Fruit fly (Drosophila melanogaster): ENCODE data around the gene CG7778.
A peak's percentile ranks its signal among the peaks of the same experiment; 100 is the strongest.

CG7778 gene

DNA sequence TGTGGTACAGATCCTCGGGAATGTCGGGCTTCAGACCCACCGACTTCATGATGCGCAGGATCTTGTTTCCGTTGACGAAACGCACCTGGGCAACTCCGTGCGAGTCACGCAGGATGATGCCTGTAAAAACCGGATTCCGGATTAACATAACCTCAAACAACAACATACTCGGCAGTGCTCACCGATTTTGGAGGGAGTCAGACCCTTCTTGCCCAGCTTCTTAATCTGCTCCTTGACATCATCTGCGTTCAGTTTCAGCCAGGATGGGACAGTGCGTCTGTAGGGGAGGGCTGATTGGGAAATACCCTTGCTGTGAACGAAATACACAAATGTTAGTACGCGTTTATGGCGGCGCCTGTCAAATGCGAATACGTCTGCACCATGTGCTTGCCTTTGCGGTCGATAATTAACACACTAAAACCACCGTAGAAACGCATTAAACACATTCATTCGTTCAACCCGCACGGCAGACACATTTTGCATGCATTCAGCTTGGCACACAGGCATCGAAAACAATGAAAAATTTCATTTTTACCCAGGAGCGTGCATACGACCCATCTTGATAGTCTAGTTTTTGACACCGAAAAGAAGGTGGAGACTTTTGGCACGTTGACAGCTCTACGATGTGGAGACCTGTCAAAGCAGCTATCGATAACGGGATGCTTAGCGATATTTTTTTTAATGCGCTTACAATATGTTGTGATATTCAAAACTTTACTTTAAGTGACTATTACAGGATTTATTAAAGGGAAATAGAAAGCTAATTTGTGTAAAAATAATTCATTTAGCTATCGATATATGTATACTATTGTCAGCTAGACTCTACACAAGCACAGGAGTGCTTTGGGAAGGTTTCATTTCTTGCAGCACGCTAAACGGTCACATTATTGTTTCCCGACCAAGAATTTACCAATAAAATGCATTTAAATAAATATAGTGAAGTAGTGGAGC, 17.9 kb downstream of the CG7778 start, which contains the start of the genes RpS13 and CSN8 (continued):
- TF ChIP-seq Hr3 (GFP tag; optimal IDR thresholded peaks at IDR 0.05) (no peak), sqz (GFP tag; optimal IDR thresholded peaks at IDR 0.05) (peak; percentile 28), chinmo (GFP tag; IDR thresholded peaks at IDR 0.05; ENCODE audit: partially characterized antibody) (peak; percentile 69; the same call in 2 of the 4 replicates), B-H1 (GFP tag; IDR thresholded peaks at IDR 0.05) (no peak), cato (GFP tag; optimal IDR thresholded peaks at IDR 0.05; ENCODE audit: borderline replicate concordance) (no peak), CG9727 (GFP tag; optimal IDR thresholded peaks at IDR 0.05) (peak; percentile 31), sc (optimal IDR thresholded peaks at IDR 0.05) (no peak), sc (GFP tag; optimal IDR thresholded peaks at IDR 0.05) (no peak), Mrtf (GFP tag; IDR thresholded peaks at IDR 0.05) (no peak), bbx (GFP tag; IDR thresholded peaks at IDR 0.05; ENCODE audit: partially characterized antibody) (peak; percentile 91), ftz-f1 (GFP tag; optimal IDR thresholded peaks at IDR 0.05) (no peak), nom (GFP tag; optimal IDR thresholded peaks at IDR 0.05) (peak; percentile 32), CG33213 (GFP tag; optimal IDR thresholded peaks at IDR 0.05) (peak; percentile 28), CG5180 (GFP tag; optimal IDR thresholded peaks at IDR 0.05) (no peak), sens (GFP tag) (peak; percentile 82), CG3065 (GFP tag; optimal IDR thresholded peaks at IDR 0.05) (no peak), bsh (GFP tag; optimal IDR thresholded peaks at IDR 0.05) (peak in 1 of 2 experiments; percentile 7), zf30C (GFP tag; optimal IDR thresholded peaks at IDR 0.05) (no peak), CG12104 (GFP tag; optimal IDR thresholded peaks at IDR 0.05) (no peak), CG18262 (tag; optimal IDR thresholded peaks at IDR 0.05) (peak; percentile 38), pb (GFP tag; optimal IDR thresholded peaks at IDR 0.05) (no peak), D (optimal IDR thresholded peaks at IDR 0.05) (no peak), D (GFP tag; optimal IDR thresholded peaks at IDR 0.05) (no peak), Asciz (GFP tag; optimal IDR thresholded peaks at IDR 0.05) (peak; percentile 37), CG32767 (GFP tag; IDR thresholded peaks at IDR 0.05) (0 out of 2 replicates have a peak, but pooled peaks have one; percentile 17), CG17612 (GFP tag; IDR thresholded peaks at IDR 0.05) (no peak), CG12391 (tag; optimal IDR thresholded peaks at IDR 0.05) (peak; percentile 41), Bgb (GFP tag; IDR thresholded peaks at IDR 0.05; ENCODE audit: partially characterized antibody) (peak; percentile 90), CG10267 (tag; optimal IDR thresholded peaks at IDR 0.05) (peak; percentile 63), z (GFP tag; IDR thresholded peaks at IDR 0.05) (no peak), Awh (GFP tag; IDR thresholded peaks at IDR 0.05) (no peak), CG12942 (GFP tag; optimal IDR thresholded peaks at IDR 0.05) (no peak), klu (GFP tag; IDR thresholded peaks at IDR 0.05) (no peak), Neu2 (GFP tag; optimal IDR thresholded peaks at IDR 0.05; ENCODE audit: borderline replicate concordance) (no peak), otp (GFP tag; IDR thresholded peaks at IDR 0.05) (no peak), CG17829 (tag; optimal IDR thresholded peaks at IDR 0.05) (peak; percentile 60), Scr (GFP tag; IDR thresholded peaks at IDR 0.05; ENCODE audit: partially characterized antibody) (peak; percentile 98), vvl (GFP tag; IDR thresholded peaks at IDR 0.05) (peak; percentile 13; the same call in 1 of the 2 replicates), CG3995 (GFP tag; optimal IDR thresholded peaks at IDR 0.05) (peak; percentile 81), luna (GFP tag; optimal IDR thresholded peaks at IDR 0.05) (no peak), CG17328 (GFP tag; IDR thresholded peaks at IDR 0.05) (no peak), Fer3 (tag; optimal IDR thresholded peaks at IDR 0.05) (no peak), Hmr (GFP tag; optimal IDR thresholded peaks at IDR 0.05) (peak; percentile 56), tin (GFP tag; optimal IDR thresholded peaks at IDR 0.05) (no peak), Dek (tag; optimal IDR thresholded peaks at IDR 0.05) (no peak), CG11398 (GFP tag; optimal IDR thresholded peaks at IDR 0.05) (no peak), CG3407 (GFP tag; optimal IDR thresholded peaks at IDR 0.05) (no peak), Nf-YC (tag; optimal IDR thresholded peaks at IDR 0.05) (peak; percentile 60), ind (GFP tag; optimal IDR thresholded peaks at IDR 0.05) (no peak)

Measured in whole organism, embryonic.